Worm (Caenorhabditis elegans): ENCODE data around the gene T13C5.7.

T13C5.7 gene

DNA sequence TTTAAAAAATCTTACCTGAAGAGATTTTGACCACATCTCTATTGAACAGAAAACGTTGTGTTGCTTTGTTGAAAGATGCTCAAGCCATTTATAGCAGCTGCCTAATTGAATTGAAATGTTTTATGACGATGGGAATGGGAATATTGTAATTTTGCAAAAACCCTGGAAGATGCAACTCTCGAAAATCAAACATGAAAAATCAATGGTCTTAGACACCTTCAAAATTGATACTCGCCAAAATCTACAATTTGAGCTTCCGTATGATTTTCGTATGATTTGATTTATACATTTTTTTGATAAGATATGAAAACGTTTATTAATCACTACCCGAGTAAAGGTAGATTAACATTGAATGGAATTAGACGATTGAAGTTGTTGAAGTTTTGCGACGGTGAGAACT lies 28.1 kb downstream of the T13C5.7 start, which contains the start of gene C14F11.7:
C14F11.7 (minus strand) TSS at position 101 of the 400 bp plus-strand sequence.
- TF ChIP-seq W03F9.2 (tag; optimal IDR thresholded peaks at IDR 0.05) (no peak), dao-5 (tag; optimal IDR thresholded peaks at IDR 0.05) (no peak)

- TF ChIP-seq him-1 (tag; optimal IDR thresholded peaks at IDR 0.05) (no peak), dao-5 (tag; optimal IDR thresholded peaks at IDR 0.05) (no peak), W03F9.2 (tag; optimal IDR thresholded peaks at IDR 0.05) (no peak)
Measured at ce11 chrX:6211322-6211820, 31.0 kb downstream of the T13C5.7 start.

DNA sequence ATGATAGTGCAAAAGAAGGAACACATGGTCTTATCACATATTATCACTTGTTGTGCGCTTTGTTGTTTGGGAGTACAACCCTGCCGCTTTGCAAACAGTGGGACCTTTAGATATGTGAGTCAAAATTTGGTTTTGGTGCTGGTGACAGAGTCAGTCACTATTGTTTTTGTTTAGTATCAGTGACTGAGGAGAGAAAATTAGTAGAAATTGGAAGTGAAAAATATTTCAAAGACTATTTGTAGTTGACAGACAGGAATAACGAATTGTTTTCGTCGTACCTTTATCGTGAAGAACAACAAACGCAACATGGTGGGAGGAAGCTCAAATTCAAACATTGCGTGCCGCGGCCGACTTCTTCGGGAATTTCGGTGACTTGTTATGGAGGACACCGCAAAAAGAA lies 36.2 kb downstream of the T13C5.7 start, which contains the start of gene lrch-1:
lrch-1 (minus strand) TSS at position 101 of the 400 bp plus-strand sequence.
- TF ChIP-seq W03F9.2 (tag; optimal IDR thresholded peaks at IDR 0.05), result no peak
- no peak for TF ChIP-seq him-1 (tag; optimal IDR thresholded peaks at IDR 0.05)
- no peak for TF ChIP-seq dao-5 (tag; optimal IDR thresholded peaks at IDR 0.05)

DNA sequence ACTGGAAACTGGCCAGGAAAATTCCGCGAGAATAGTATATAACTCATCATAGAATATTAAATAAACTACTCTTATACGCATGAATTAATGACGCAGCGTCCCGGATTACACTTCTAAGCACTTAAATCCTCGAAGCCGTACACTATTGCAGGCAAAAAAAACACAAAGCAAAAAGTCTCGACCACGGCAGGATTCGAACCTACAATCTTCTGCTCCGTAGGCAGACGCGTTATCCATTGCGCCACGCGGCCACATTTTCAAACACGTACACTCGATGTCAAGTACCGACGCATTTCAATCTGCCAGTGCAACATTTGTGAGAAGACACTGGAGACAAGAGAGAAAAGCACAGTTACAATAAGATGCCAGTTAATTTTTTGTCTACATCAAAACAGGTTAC lies 39.5 kb downstream of the T13C5.7 start:
- TF ChIP-seq him-1 (tag; optimal IDR thresholded peaks at IDR 0.05) (peak; percentile 57), dao-5 (tag; optimal IDR thresholded peaks at IDR 0.05) (no peak), W03F9.2 (tag; optimal IDR thresholded peaks at IDR 0.05) (no peak)

- no peak for TF ChIP-seq dao-5 (tag; optimal IDR thresholded peaks at IDR 0.05)
- no peak for TF ChIP-seq W03F9.2 (tag; optimal IDR thresholded peaks at IDR 0.05)
- no peak for TF ChIP-seq him-1 (tag; optimal IDR thresholded peaks at IDR 0.05)
Measured at ce11 chrX:6221097-6221496, 40.7 kb downstream of the T13C5.7 start.

DNA sequence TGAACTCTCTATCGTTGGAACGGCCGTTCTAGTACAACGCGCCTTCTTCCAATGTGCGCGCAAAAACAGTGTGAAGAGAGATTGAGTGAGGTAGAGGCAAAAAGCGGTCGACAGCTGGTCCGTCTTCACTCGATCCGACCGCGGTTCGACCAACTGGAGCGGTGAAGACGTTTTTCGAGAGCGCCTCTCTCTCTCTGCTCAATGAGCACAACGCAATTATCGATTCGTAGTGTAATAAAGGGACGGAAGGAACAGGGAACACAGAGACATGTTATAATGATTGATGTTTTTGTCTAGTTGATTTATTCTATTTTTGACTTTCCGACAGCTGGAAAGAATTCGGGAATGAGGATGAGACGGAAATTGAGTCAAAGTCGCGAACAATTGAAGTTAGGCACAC lies 44.4 kb downstream of the T13C5.7 start:
- TF ChIP-seq dao-5 (tag; optimal IDR thresholded peaks at IDR 0.05), result no peak
- no peak for TF ChIP-seq W03F9.2 (tag; optimal IDR thresholded peaks at IDR 0.05)
- no peak for TF ChIP-seq him-1 (tag; optimal IDR thresholded peaks at IDR 0.05)

- TF ChIP-seq W03F9.2 (tag; optimal IDR thresholded peaks at IDR 0.05), result no peak
- TF ChIP-seq him-1 (tag; optimal IDR thresholded peaks at IDR 0.05), result no peak
- TF ChIP-seq dao-5 (tag; optimal IDR thresholded peaks at IDR 0.05), result no peak
Measured at ce11 chrX:6230669-6231068, 50.3 kb downstream of the T13C5.7 start, which contains the start of gene lite-1. Gene lite-1 (minus strand): TSS chrX:6230769.

Data from whole organism, L4/young adult.